Worm (Caenorhabditis elegans) whole organism, early embryonic: ENCODE results near the gene clec-214.

Source experiments
- ama-1 ChIP-seq: fragments of 150-350 bp; optimal IDR thresholded peaks from 2 replicates; lab custom pipeline; 2014
- ceh-36 ChIP-seq: sonication (generic microtip); optimal IDR thresholded peaks from 2 replicates; lab custom pipeline; 2016; ENCODE audit warnings: missing genetic modification characterization, inconsistent platforms, missing compliant biosample characterization
- ets-7 ChIP-seq: sonication (generic microtip); optimal IDR thresholded peaks from 2 replicates; lab custom pipeline; 2016; ENCODE audit warnings: missing genotype, missing genetic modification characterization, missing compliant biosample characterization
- flt-1 ChIP-seq: fragments of 200-800 bp; sonication (Bioruptor generic); IDR thresholded peaks from 2 replicates; pipeline ENCODE4 v1.3.6; 2022; ENCODE audit warnings: missing genetic modification characterization, missing compliant biosample characterization
- hmbx-1 ChIP-seq: sonication (generic microtip); optimal IDR thresholded peaks from 2 replicates; lab custom pipeline; 2016; ENCODE audit warnings: mild to moderate bottlenecking, missing genetic modification characterization, missing compliant biosample characterization
- hmg-4 ChIP-seq: fragments of 200-800 bp; sonication (Bioruptor generic); optimal IDR thresholded peaks from 2 replicates; lab custom pipeline; 2018; ENCODE audit warnings: mild to moderate bottlenecking, missing genetic modification characterization, missing compliant biosample characterization
- pes-1 ChIP-seq: fragments of 200-800 bp; sonication (Bioruptor generic); IDR thresholded peaks from 2 replicates; pipeline ENCODE4 v1.3.6; 2022; ENCODE audit warnings: missing genetic modification reagents, missing genetic modification characterization, missing compliant biosample characterization
- scrt-1 ChIP-seq: fragments of 200-800 bp; sonication (Bioruptor generic); IDR thresholded peaks from 2 replicates; pipeline ENCODE4 v1.3.6; 2022; ENCODE audit warnings: missing genetic modification characterization, missing compliant biosample characterization
- tbx-37 ChIP-seq: fragments of 200-800 bp; sonication (Bioruptor generic); conservative IDR thresholded peaks from 2 replicates; pipeline ENCODE4 v1.3.6; 2022; ENCODE audit warnings: missing genetic modification reagents, missing genetic modification characterization, missing compliant biosample characterization
- tra-4 ChIP-seq: sonication (generic microtip); optimal IDR thresholded peaks from 2 replicates; lab custom pipeline; 2017; ENCODE audit warnings: missing genetic modification characterization, missing compliant biosample characterization

ce11 chrV:7626550-7626949, 16.4 kb downstream of the clec-214 start, which contains the start of gene F07C4.6:
- TF ChIP-seq ceh-36 (tag; lab: Kevin White, UChicago) (no peak), tbx-37 (no peak), ama-1 (lab: Kevin White, UChicago) (no peak), pes-1 (GFP tag; lab: Robert Waterston, UW) (no peak), flt-1 (no peak), ets-7 (no peak), scrt-1 (GFP tag; lab: Robert Waterston, UW) (no peak), hmg-4 (no peak), tra-4 (tag; lab: Kevin White, UChicago) (no peak), hmbx-1 (tag; lab: Kevin White, UChicago) (no peak)
